Worm (Caenorhabditis elegans): ENCODE measurements around the gene F17A9.5.

DNA sequence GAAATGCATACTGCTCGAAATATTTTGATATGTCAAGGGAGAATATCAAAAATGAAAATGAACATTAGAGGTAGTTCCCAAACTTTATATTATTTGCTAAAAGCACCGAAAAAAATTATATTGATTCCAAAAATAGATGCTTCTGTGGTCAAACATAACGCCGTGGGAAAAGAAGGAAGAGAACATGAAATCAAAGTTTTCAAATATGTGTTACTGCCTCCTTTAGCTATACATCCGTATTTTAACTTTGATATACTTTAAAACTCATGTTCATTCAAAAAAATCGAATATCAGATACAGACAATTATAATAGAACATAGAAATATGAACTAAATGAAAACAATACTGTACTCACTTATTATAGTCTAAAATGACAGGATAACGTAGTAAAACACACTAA, 9.4 kb downstream of the F17A9.5 start, which contains the start of gene Y38A10A.11:
- no peak for TF ChIP-seq him-1 (tag; optimal IDR thresholded peaks at IDR 0.05)
- no peak for TF ChIP-seq dao-5 (tag; optimal IDR thresholded peaks at IDR 0.05)
- no peak for TF ChIP-seq W03F9.2 (tag; optimal IDR thresholded peaks at IDR 0.05)
